Fruit fly (Drosophila melanogaster) ovary, adult (tissue): Measurements from ENCODE around the gene TotZ.
A peak's percentile ranks its signal among the peaks of the same experiment; 100 is the strongest.

Experiments
- CG17801 ChIP-seq: fragments of 200-800 bp; optimal IDR thresholded peaks from 2 replicates; lab custom pipeline; 2019; ENCODE audit warnings: missing biosample characterization, mild to moderate bottlenecking, missing genetic modification characterization, moderate library complexity; ENCODE audit not compliant: partially characterized antibody

TotZ gene

DNA sequence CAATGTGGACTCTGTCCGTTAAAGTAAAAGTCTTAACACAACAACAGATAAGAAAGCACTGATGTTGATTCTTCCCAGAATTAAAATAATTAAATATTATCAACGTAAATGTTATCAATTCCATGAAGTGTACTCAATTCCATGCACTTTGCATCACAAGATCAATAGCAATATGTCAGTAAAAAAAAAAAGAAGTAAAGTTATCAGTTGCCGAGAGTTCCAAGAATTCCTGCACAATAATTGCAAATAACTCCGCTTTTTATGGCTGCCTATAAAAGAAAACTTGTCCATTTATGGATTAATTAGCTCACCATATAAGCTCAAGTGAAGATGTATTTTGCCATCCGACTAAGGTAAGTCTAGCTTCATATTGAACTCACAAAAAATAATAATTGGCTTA lies at the start of gene TotZ:
TotZ (plus strand) TSS at position 301 of the 400 bp plus-strand sequence.
- no peak for TF ChIP-seq CG17801 (GFP tag; lab: Kevin White, UChicago)

DNA sequence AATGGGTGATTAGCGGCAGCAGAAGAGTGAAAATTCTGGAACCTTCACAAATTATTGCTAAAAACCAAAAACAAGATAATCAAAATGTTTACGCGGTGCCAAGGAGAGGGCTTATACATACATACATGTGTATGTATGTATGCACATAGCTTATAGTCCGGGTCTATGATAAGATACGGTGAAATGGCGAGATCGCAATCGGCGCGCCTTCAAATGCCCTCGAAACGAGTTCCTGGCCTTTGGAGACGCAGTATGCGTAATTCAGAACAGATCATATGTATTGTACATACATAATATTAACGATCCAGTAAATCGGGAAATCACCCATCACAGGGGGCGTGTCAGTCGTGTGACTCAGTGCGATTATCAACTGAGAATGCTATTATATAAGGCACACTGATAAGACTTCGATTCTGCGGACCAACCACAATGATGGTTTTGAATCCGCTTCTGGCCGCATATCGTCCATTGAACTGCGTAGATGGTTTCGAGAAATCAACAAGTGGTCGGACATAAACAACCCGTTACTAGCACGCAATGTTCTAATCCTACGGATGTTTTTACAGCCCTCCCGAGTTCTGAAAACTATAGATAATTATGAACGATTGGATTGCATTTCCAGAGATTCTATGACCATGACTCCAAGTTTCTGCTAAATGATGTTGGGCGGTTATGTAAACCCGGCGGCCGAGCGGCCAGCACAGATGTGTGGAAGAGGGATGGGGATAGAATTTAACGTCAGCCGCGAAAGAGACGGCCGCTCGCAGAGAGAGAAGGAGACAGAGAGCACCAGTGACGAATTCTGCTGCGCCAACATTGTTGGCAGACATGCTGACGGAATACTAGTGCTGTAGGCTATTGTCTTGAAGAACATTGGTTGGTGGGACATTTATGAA lies 48.8 kb upstream of the TotZ start:
- peak; percentile 7 for TF ChIP-seq CG17801 (GFP tag; lab: Kevin White, UChicago)

DNA sequence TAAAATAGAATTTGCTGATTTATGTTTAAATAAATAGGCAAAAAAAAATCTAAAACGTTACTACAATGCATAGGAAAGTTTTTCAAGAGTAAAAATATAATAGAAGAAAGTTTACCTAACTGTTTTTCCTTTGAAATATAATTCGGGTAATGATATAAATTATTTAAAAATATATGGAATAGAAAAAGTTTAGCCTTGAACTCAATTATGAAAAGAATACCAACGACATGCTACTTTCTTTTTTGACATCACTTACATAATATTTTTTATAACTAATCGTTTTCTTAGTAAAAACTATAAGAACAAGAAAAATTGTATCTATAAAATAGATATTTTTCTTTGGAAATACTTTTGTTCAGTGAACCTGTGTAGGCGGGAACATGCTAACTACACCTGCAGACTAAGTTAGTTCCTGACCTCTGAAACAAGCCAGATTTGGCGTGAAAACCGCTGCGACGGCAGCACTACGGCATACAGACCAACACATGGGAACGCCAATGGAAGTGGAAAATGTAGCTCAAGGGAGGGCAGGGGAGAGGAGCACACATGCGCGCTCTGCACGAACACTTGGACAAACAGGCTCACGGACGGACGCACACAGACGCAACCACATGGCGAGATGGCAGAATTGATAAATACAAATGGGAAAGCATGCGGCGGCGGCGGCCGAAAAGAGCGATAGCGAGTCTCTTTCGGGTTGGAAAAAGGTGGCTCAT lies 48.0 kb upstream of the TotZ start:
- no peak for TF ChIP-seq CG17801 (GFP tag; lab: Kevin White, UChicago)

DNA sequence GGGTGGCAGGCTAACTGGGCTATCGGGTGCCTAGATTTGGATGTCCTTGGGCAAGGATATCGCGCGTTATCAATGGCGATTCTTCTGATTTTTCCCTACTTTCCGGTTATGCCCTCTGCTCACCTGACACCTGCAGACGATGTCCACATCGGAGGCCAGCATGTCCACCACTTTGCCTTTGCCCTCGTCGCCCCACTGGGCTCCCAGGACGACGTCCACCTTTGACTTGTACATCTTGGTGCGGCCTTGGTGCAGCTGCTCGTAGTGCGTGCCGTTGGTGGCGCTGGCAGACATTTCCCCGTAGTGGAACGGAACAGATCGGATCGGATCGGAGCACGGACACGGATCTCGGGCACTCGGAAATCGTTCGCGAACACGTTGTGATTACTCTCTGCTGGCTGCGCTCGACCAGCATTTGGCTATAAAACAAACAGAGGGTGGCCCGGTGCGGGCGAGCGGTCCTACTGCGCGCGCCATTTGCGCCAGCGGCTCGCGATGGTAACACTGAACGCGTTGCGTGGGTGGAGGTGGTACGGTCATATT lies 47.3 kb upstream of the TotZ start, which contains the start of gene Adss:
Adss (minus strand) TSS at position 428 of the 543 bp plus-strand sequence.
- TF ChIP-seq CG17801 (GFP tag; lab: Kevin White, UChicago): peak; percentile 58

DNA sequence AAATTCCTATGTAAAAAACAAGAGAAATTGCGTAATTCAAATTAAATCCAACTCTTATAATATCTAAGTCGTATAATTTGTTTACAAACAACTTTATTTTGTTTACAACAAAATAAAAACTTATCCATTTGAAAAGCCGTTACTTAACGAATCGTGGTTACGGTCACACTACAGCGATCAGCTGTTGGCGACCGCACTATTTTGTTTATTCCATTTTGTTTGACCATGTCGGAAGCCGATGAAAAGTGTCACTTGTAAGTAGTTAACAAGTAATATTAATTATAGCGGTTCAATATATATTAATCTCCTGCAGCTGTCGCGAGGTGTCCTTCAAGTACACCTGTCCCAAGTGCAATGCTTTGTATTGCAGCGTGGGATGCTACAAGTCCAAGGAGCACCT lies 46.6 kb upstream of the TotZ start, which contains the start of gene CG31223:
CG31223 (plus strand) TSS at position 165 of the 400 bp plus-strand sequence.
- TF ChIP-seq CG17801 (GFP tag; lab: Kevin White, UChicago): no peak

DNA sequence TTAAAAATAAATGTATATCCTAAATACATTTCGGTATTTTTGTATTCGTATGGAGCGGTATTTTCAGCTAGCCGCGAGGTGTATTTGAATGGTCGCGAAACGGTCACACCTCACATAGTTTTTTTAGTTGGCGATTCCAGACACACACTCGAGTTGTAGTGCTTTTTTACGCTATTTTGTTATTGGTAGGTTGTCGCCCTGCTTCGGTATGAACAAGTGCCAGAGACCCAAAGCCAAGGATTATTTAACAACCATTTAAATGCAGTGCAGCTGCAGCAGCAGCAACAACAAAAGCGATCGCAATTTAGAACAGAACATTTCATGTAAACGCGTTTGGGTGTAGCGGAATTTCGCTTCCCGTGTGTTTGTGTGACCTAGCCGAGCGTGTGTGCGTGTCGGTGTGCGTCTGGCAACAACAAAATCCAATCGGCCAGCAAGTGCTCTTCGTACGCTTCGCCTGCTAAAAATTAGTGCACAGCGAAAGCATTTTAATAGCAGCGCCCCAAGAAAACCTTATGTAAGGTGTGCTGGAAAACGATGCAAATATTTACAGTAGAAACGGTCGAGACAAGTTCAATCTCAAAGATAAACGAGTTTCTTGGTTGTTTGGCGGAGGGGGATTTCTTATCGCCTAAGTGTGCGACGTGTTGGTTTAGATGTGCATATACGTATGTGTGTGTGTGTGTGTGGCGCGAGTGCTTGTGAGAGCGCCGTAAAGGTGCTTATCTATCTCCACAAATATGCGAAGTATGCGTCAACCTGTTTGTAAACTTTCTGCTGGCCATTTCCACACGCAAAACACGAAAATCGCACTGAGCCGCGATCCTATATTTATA lies 44.6 kb upstream of the TotZ start, which contains the start of gene Synd:
Synd (plus strand) TSS at position 111 of the 836 bp plus-strand sequence.
- TF ChIP-seq CG17801 (GFP tag; lab: Kevin White, UChicago): peak; percentile 41

DNA sequence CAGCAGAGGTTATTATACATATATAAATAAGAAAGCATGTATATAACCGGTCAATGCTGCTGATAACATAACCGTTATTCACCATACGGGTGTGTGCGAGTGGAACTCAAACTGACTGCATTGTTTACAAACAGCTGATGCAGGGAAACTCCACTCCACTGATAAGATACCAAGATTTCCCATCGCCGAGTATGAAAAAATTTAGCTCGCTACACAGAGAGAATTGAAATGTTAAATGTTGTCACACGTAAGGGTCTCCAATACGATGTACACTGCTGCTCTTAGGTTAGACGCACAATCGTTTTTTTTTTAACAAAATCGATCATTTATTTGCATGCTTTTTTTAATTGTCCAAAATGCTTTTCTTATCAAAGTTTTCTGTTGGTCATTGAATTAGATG lies 43.9 kb upstream of the TotZ start:
- TF ChIP-seq CG17801 (GFP tag; lab: Kevin White, UChicago): no peak

DNA sequence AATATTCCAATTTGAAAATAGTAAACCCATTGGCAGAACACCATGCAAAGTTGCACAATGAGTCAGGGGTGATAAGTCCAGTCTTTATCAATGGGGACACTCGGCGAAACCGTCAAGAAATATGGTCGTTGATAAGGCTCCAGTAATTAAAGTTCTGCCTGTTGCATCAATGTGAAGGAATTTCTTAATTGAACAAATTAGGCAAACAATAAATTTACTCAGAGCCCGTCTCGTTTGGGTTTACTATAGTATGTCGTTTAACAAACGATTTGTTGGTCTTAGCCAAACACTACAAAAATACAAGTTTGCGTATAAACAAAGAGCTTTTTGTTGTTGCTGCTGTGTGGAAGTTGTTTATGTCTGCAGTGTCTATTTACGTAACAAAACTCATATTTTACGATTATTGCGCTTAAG lies 42.8 kb upstream of the TotZ start:
- TF ChIP-seq CG17801 (GFP tag; lab: Kevin White, UChicago): no peak

DNA sequence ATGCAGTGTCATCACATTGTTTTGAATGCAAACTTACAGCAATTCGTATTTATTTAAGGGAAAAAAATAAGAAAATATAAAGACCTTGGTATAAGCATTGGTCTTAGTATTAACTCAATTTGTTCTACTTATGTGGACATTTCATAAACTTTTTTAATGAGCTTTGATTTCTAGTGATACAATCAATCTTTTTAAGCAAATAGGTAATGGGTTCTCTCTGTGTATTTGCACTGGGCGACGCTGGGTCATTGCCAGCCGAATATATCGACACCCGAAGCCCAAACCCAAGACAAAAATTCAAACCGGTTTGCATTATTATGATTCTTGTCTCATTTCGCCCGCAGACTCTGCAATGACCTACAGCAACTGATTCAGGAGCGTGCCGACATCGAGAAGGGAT lies 42.0 kb upstream of the TotZ start:
- no peak for TF ChIP-seq CG17801 (GFP tag; lab: Kevin White, UChicago)

DNA sequence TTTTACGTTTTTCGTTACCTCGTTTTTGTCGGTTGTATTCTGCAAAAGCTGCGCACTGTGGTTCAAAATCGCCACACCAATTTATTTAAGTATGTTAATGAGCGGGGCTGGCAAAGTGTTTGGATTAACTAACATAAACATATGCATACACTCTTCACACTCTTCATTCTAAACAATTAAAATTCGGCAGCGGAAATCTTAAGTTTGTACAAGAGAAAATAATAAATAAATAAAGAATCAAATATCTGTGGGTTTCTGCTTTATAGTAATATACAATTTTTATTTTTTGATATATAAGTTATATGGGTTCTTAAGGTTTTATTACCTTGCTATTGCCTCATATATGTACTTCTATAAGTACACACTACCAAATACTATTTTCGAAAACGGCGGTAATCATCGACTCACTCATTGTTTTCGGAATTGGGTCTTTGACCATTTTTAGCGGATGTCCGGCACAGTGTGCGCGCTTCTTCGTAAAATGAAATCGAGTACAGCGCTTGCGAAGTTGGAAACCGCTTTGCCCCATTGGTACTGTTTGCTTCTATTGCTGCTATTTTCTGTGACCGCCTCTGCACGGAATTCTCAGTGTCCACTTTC lies 41.2 kb upstream of the TotZ start:
- TF ChIP-seq CG17801 (GFP tag; lab: Kevin White, UChicago): peak; percentile 34

DNA sequence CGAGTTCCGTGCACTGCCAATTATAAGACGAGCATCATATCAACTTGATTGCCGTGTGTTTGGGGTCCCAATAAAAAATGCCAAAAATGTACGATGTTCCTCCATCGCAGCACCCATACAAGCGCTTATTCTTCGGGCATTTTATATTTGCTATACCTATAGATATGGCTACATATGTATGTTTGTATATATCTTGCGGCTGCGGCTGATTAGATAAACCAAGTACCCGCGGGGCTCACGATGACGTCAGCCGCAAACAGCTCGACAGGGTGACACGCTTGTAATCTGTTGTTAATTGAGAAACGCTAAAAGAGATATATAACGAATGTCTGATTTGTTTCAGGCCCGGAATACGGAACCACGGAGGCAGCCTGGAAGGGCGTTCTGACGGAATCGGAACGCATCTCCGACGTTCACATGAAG lies 40.3 kb upstream of the TotZ start:
- no peak for TF ChIP-seq CG17801 (GFP tag; lab: Kevin White, UChicago)

DNA sequence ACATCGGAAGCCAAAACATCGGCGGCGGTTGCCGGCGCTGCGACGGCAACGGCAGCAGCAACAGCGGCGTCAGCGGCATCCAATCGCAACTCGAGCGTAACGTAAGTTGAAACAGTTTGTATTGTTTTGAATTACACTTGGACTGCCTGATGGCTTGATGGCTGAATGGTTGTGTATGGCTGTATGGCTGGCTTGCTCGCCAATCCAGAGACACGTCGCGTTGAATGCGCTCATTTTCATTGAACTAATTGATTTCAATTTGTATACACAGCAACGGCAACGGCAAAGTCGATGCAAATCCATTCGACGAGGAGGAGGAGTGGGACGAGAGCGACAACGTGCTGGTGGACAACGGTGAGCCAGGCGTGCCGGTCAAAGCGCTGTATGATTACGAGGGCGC lies 38.7 kb upstream of the TotZ start:
- TF ChIP-seq CG17801 (GFP tag; lab: Kevin White, UChicago): no peak

DNA sequence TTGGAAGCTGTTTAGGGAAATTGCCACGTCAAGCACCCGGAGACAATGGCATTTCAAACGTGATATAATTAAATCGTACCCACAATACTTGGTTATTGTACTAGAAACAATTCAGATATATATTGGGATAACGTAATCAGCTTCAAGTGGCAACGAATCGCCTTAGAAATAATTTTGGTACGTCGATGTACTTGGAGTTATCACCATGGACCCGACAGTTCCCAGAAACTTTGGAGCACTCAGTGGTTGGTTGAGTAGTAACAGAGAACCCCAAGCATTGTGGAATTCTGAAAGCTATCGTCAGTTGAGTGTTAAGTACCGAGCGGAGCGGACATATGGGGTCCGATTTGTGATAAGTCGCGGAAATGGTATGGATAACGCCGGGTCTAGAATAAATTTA lies 35.7 kb upstream of the TotZ start, which contains the start of gene CG15695:
CG15695 (plus strand) TSS at position 301 of the 400 bp plus-strand sequence.
- no peak for TF ChIP-seq CG17801 (GFP tag; lab: Kevin White, UChicago)

DNA sequence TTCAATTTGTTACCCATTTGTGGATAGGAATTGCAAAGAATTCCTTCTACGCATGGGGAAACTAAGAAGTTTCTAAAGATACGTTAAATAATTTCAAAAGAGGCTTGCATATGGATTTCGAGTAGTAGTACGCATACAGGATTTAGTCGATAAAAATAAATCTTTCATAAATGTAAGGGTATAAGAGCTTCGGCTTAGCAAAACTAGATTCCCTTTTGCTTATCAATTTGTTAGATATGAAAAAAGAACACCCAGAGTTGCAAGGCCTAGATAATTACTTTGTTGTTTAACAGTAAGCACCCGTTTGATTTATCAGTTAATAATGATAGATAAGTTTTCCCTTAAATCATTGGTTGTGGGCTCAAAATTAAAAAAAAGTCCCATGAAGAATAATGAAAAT lies 32.0 kb upstream of the TotZ start:
- no peak for TF ChIP-seq CG17801 (GFP tag; lab: Kevin White, UChicago)
